Worm (Caenorhabditis elegans) whole organism, L3 larva: ENCODE results near the gene F46B3.8.

Experiments
- ZK546.5 ChIP-seq: sonication (generic microtip); optimal IDR thresholded peaks from 2 replicates; lab custom pipeline; 2017; ENCODE audit warnings: missing biosample characterization, missing genetic modification characterization
- aly-2 ChIP-seq: fragments of 150-350 bp; optimal IDR thresholded peaks from 2 replicates; lab custom pipeline; 2014; ENCODE audit warnings: missing biosample characterization, missing genetic modification characterization
- ama-1 ChIP-seq: fragments of 150-350 bp; optimal IDR thresholded peaks from 2 replicates; lab custom pipeline; 2018
- ceh-16 ChIP-seq: sonication (generic microtip); optimal IDR thresholded peaks from 2 replicates; lab custom pipeline; 2017; ENCODE audit warnings: missing biosample characterization, missing genetic modification characterization
- ceh-28 ChIP-seq: fragments of 150-350 bp; optimal IDR thresholded peaks from 2 replicates; lab custom pipeline; 2014; ENCODE audit warnings: missing biosample characterization, missing genetic modification reagents, missing genetic modification characterization
- ceh-82 ChIP-seq: fragments of 150-350 bp; optimal IDR thresholded peaks from 2 replicates; lab custom pipeline; 2014; ENCODE audit warnings: missing biosample characterization, missing genetic modification characterization
- ceh-9 ChIP-seq: sonication (generic microtip); optimal IDR thresholded peaks from 2 replicates; lab custom pipeline; 2018; ENCODE audit warnings: missing biosample characterization, missing genetic modification characterization
- egl-27 ChIP-seq: sonication (generic microtip); optimal IDR thresholded peaks from 4 replicates; lab custom pipeline; 2017; ENCODE audit warnings: missing biosample characterization, missing genetic modification reagents, missing genetic modification characterization
- egl-5 ChIP-seq: fragments of 150-350 bp; optimal IDR thresholded peaks from 2 replicates; lab custom pipeline; 2017; ENCODE audit warnings: missing biosample characterization, missing genetic modification reagents, missing genetic modification characterization, inconsistent platforms
- elt-2 ChIP-seq: sonication (generic microtip); optimal IDR thresholded peaks from 2 replicates; lab custom pipeline; 2016; ENCODE audit warnings: missing genetic modification reagents, mild to moderate bottlenecking, missing genetic modification characterization, missing compliant biosample characterization
- fkh-10 ChIP-seq: sonication (generic microtip); optimal IDR thresholded peaks from 2 replicates; lab custom pipeline; 2017; ENCODE audit warnings: missing biosample characterization, missing genetic modification reagents, missing genetic modification characterization
- fos-1 ChIP-seq: fragments of 150-350 bp; optimal IDR thresholded peaks from 2 replicates; lab custom pipeline; 2014; ENCODE audit warnings: missing biosample characterization, missing genetic modification characterization
- hmg-11 ChIP-seq: sonication (generic microtip); optimal IDR thresholded peaks from 2 replicates; lab custom pipeline; 2016; ENCODE audit warnings: missing genetic modification characterization, missing compliant biosample characterization
- lsy-12 ChIP-seq: sonication (generic microtip); optimal IDR thresholded peaks from 2 replicates; lab custom pipeline; 2016; ENCODE audit warnings: mild to moderate bottlenecking, missing genetic modification characterization, missing compliant biosample characterization
- mdl-1 ChIP-seq: fragments of 150-350 bp; optimal IDR thresholded peaks from 2 replicates; lab custom pipeline; 2014; ENCODE audit warnings: missing biosample characterization, missing genetic modification characterization
- mml-1 ChIP-seq: fragments of 150-350 bp; sonication (generic microtip); optimal IDR thresholded peaks from 3 replicates; lab custom pipeline; 2014; ENCODE audit warnings: missing biosample characterization, missing genetic modification characterization
- nfya-1 ChIP-seq: sonication (generic microtip); optimal IDR thresholded peaks from 2 replicates; lab custom pipeline; 2017; ENCODE audit warnings: missing genetic modification characterization, mild to moderate bottlenecking, missing compliant biosample characterization, antibody characterized with exemption, moderate library complexity; ENCODE audit not compliant: insufficient read depth
- nhr-11 ChIP-seq: fragments of 150-350 bp; optimal IDR thresholded peaks from 2 replicates; lab custom pipeline; 2014; ENCODE audit warnings: missing biosample characterization, missing genetic modification characterization
- nhr-12 ChIP-seq: fragments of 150-350 bp; optimal IDR thresholded peaks from 2 replicates; lab custom pipeline; 2014; ENCODE audit warnings: missing biosample characterization, missing genetic modification characterization
- nhr-23 ChIP-seq: fragments of 150-350 bp; optimal IDR thresholded peaks from 2 replicates; lab custom pipeline; 2014; ENCODE audit warnings: missing biosample characterization, missing genetic modification reagents, missing genetic modification characterization
- nhr-237 ChIP-seq: fragments of 150-350 bp; optimal IDR thresholded peaks from 2 replicates; lab custom pipeline; 2014; ENCODE audit warnings: missing biosample characterization, missing genetic modification characterization
- nhr-25 ChIP-seq: sonication (generic microtip); optimal IDR thresholded peaks from 2 replicates; lab custom pipeline; 2017; ENCODE audit warnings: missing biosample characterization, missing genetic modification characterization
- nhr-28 ChIP-seq: fragments of 150-350 bp; optimal IDR thresholded peaks from 2 replicates; lab custom pipeline; 2014; ENCODE audit warnings: missing biosample characterization, missing genetic modification characterization
- nhr-43 ChIP-seq: sonication (generic microtip); optimal IDR thresholded peaks from 2 replicates; lab custom pipeline; 2016; ENCODE audit warnings: mild to moderate bottlenecking, missing genetic modification characterization, missing compliant biosample characterization; ENCODE audit not compliant: poor library complexity, severe bottlenecking
- nhr-67 ChIP-seq: fragments of 150-350 bp; optimal IDR thresholded peaks from 2 replicates; lab custom pipeline; 2014; ENCODE audit warnings: missing biosample characterization, missing genetic modification characterization
- nhr-77 ChIP-seq: fragments of 150-350 bp; optimal IDR thresholded peaks from 2 replicates; lab custom pipeline; 2014; ENCODE audit warnings: missing biosample characterization, missing genetic modification characterization
- pqm-1 ChIP-seq: fragments of 150-350 bp; optimal IDR thresholded peaks from 2 replicates; lab custom pipeline; 2017; ENCODE audit warnings: missing biosample characterization, missing genetic modification characterization, inconsistent platforms
- sea-2 ChIP-seq: fragments of 150-350 bp; sonication (generic microtip); optimal IDR thresholded peaks from 4 replicates; lab custom pipeline; 2014; ENCODE audit warnings: missing biosample characterization, missing genetic modification reagents, missing genetic modification characterization
- skn-1 ChIP-seq: fragments of 150-350 bp; optimal IDR thresholded peaks from 2 replicates; lab custom pipeline; 2014; ENCODE audit warnings: missing biosample characterization, missing genetic modification characterization
- snpc-4 ChIP-seq: fragments of 150-350 bp; optimal IDR thresholded peaks from 2 replicates; lab custom pipeline; 2014; ENCODE audit warnings: missing biosample characterization, missing genetic modification characterization
- tbx-2 ChIP-seq: sonication (generic microtip); optimal IDR thresholded peaks from 2 replicates; lab custom pipeline; 2016; ENCODE audit warnings: mild to moderate bottlenecking, missing genetic modification characterization, missing compliant biosample characterization
- unc-62 ChIP-seq: fragments of 150-350 bp; sonication (generic microtip); optimal IDR thresholded peaks from 4 replicates; lab custom pipeline; 2014; ENCODE audit warnings: missing biosample characterization, missing genetic modification reagents, missing genetic modification characterization
- zag-1 ChIP-seq: fragments of 150-350 bp; optimal IDR thresholded peaks from 2 replicates; lab custom pipeline; 2014; ENCODE audit warnings: missing biosample characterization, missing genetic modification characterization
- ztf-11 ChIP-seq: fragments of 150-350 bp; optimal IDR thresholded peaks from 2 replicates; lab custom pipeline; 2014; ENCODE audit warnings: missing biosample characterization, missing genetic modification characterization
- ztf-4 ChIP-seq: fragments of 150-350 bp; optimal IDR thresholded peaks from 2 replicates; lab custom pipeline; 2014; ENCODE audit warnings: missing biosample characterization, missing genetic modification characterization

Gene F46B3.8

DNA sequence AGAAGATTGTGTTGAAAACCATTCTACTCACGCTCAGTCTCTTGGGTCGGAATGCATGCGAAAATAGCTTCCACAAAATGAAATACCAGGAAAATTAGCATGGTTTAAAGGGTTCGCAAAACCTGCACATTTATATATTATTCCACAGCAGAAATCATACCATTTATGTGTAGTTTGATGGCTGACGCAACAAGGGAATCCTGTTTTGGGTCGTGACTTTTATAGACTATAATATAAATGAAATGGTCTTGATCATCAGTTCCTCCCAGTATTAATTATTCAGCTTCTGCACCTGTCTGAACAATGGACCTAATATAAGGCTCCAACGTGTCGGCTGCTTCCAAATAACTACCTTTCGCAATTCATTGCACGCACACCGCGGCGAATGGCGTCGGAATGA, at the start of gene F46B3.8:
TSS of gene F46B3.8 (minus strand) at position 101 of the 400 bp plus-strand sequence.
- TF ChIP-seq ama-1 (lab: Kevin White, UChicago) (no peak), fos-1 (tag; lab: Kevin White, UChicago) (no peak), tbx-2 (tag; lab: Kevin White, UChicago) (no peak), ceh-16 (tag; lab: Kevin White, UChicago) (no peak), ZK546.5 (tag; lab: Kevin White, UChicago) (no peak), ceh-82 (tag; lab: Kevin White, UChicago) (no peak), nhr-28 (tag; lab: Kevin White, UChicago) (no peak), ceh-9 (tag; lab: Kevin White, UChicago) (no peak), nhr-77 (no peak), snpc-4 (tag; lab: Kevin White, UChicago) (no peak), ztf-11 (no peak), nhr-67 (tag; lab: Kevin White, UChicago) (no peak), nfya-1 (tag; lab: Kevin White, UChicago) (no peak), pqm-1 (tag; lab: Kevin White, UChicago) (no peak), sea-2 (GFP tag; lab: Kevin White, UChicago) (no peak), nhr-237 (no peak)

DNA sequence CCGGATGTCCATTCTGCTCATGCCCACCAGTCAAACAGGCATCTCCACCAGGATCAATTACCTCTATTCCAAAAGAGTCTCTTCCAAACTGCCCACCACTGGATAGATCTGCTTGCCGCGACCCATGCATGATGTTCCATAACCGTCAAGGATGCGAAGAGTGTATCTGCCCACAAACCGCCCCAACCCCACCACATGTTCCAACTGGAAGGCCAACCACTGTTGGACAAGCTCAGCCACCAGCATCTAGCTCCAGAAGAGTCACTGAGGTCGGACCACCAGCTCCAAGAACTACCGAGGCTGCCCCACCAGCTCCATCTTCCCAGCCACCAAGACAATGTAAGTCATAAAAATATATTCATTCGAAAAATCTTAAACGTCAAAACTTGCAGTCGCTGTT, 47.7 kb upstream of the F46B3.8 start:
- no peak for TF ChIP-seq nhr-77
- TF ChIP-seq ceh-9 (tag; lab: Kevin White, UChicago) = no peak

DNA sequence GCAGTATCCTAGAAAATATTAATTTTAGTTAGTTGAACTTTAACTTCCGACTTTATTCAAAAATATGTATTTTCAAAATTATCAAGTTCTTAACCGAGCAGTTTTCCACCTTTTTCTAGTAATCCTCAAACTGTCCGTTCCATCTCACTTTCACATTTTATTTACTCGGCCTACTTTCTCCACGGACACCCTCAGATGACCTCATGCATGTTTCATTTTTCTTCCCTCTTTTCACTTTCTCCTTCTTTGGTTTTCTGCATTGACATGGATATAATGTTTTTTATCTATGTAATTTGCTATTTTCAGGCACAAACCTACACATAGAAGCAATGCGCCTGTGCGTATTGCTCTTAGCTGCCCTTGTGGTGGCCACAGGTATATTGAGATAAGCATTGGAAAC, 43.9 kb upstream of the F46B3.8 start, which contains the start of gene mlt-11:
TSS of gene mlt-11 (plus strand) at position 301 of the 400 bp plus-strand sequence.
- TF ChIP-seq fkh-10 (GFP tag; lab: Kevin White, UChicago) (no peak), ztf-4 (tag; lab: Kevin White, UChicago) (no peak), mdl-1 (tag; lab: Kevin White, UChicago) (no peak), nhr-67 (tag; lab: Kevin White, UChicago) (no peak), mml-1 (tag; lab: Kevin White, UChicago) (no peak), aly-2 (no peak), skn-1 (tag; lab: Kevin White, UChicago) (no peak), nhr-11 (tag; lab: Kevin White, UChicago) (no peak), lsy-12 (tag; lab: Kevin White, UChicago) (no peak), nhr-25 (tag; lab: Kevin White, UChicago) (no peak), hmg-11 (tag; lab: Kevin White, UChicago) (no peak), ama-1 (lab: Kevin White, UChicago) (no peak), pqm-1 (tag; lab: Kevin White, UChicago) (no peak), nhr-77 (no peak), egl-5 (no peak), zag-1 (tag; lab: Kevin White, UChicago) (no peak), nhr-43 (tag; lab: Kevin White, UChicago) (no peak)

DNA sequence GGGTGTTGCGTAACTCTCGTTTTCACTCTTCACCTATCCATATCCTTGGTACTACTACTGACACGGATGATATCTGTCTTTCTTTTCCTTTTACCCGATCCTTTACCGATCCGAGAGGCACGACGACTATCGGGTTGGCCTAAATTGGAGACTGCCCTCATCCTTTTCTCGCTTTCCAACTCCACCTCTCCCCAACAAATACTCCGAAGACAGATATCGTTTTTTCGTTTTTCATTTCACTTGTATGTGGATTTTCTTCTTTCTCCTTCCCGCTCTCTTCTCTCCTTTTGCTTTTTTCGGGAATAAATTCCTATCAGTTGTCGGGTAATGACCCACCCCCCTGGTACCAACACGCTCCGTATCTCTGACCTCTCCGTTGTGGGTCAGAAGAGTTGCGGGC, 42.0 kb upstream of the F46B3.8 start:
- TF ChIP-seq nhr-23 (tag; lab: Kevin White, UChicago) (peak; percentile 37), fkh-10 (GFP tag; lab: Kevin White, UChicago) (no peak)

- no peak for TF ChIP-seq nhr-12 (tag; lab: Kevin White, UChicago)
- no peak for TF ChIP-seq ztf-4 (tag; lab: Kevin White, UChicago)
- TF ChIP-seq nhr-77 = no peak
- TF ChIP-seq mml-1 (tag; lab: Kevin White, UChicago) = no peak
- no peak for TF ChIP-seq nhr-67 (tag; lab: Kevin White, UChicago)
- no peak for TF ChIP-seq nhr-237
- no peak for TF ChIP-seq elt-2 (tag; lab: Kevin White, UChicago)
- no peak for TF ChIP-seq nhr-28 (tag; lab: Kevin White, UChicago)
- TF ChIP-seq unc-62 (GFP tag; lab: Kevin White, UChicago) = no peak
- TF ChIP-seq fos-1 (tag; lab: Kevin White, UChicago) = no peak
- no peak for TF ChIP-seq nhr-25 (tag; lab: Kevin White, UChicago)
- TF ChIP-seq nhr-43 (tag; lab: Kevin White, UChicago) = no peak
- no peak for TF ChIP-seq ceh-28 (tag; lab: Kevin White, UChicago)
- TF ChIP-seq egl-27 (tag; lab: Kevin White, UChicago) = no peak
- TF ChIP-seq nhr-23 (tag; lab: Kevin White, UChicago) = no peak
- TF ChIP-seq ceh-9 (tag; lab: Kevin White, UChicago) = no peak
- no peak for TF ChIP-seq ceh-82 (tag; lab: Kevin White, UChicago)
- no peak for TF ChIP-seq lsy-12 (tag; lab: Kevin White, UChicago)
These were observed 40.8 kb upstream of the F46B3.8 start for ce11 chrV:20663736-20664135.
